Worm (Caenorhabditis elegans) whole organism, L1 larva: ENCODE results near the gene cwn-1.

Source experiments
- C04F5.9 ChIP-seq: sonication (generic microtip); optimal IDR thresholded peaks from 2 replicates; lab custom pipeline; 2016; ENCODE audit warnings: missing genetic modification characterization, missing compliant biosample characterization
- C34B4.2 ChIP-seq: sonication (generic microtip); optimal IDR thresholded peaks from 2 replicates; lab custom pipeline; 2017; ENCODE audit warnings: mild to moderate bottlenecking, missing genetic modification characterization, missing compliant biosample characterization
- aly-2 ChIP-seq: fragments of 150-350 bp; optimal IDR thresholded peaks from 2 replicates; lab custom pipeline; 2014; ENCODE audit warnings: missing biosample characterization, missing genetic modification characterization
- blmp-1 ChIP-seq: fragments of 150-350 bp; optimal IDR thresholded peaks from 2 replicates; lab custom pipeline; 2014; ENCODE audit warnings: missing biosample characterization, missing genetic modification characterization
- ceh-63 ChIP-seq: fragments of 200-800 bp; sonication (Bioruptor generic); optimal IDR thresholded peaks from 2 replicates; lab custom pipeline; 2018; ENCODE audit warnings: mild to moderate bottlenecking, missing genetic modification characterization, missing compliant biosample characterization
- ceh-88 ChIP-seq: fragments of 200-800 bp; sonication (Bioruptor generic); IDR thresholded peaks from 2 replicates; pipeline ENCODE4 v1.3.6; 2022; ENCODE audit warnings: missing genetic modification characterization, missing compliant biosample characterization
- ceh-90 ChIP-seq: sonication (generic microtip); optimal IDR thresholded peaks from 2 replicates; lab custom pipeline; 2016; ENCODE audit warnings: missing genetic modification characterization, missing compliant biosample characterization
- dsc-1 ChIP-seq: sonication (generic microtip); optimal IDR thresholded peaks from 2 replicates; lab custom pipeline; 2016; ENCODE audit warnings: mild to moderate bottlenecking, missing genetic modification characterization, missing compliant biosample characterization
- efl-1 ChIP-seq, 4 experiments: fragments of 150-350 bp; optimal IDR thresholded peaks in 3 of 4; peaks in 1 of 4; 1 replicate in 1 of 4; 2 replicates in 3 of 4; lab custom pipeline; 2014; ENCODE audit warnings: missing biosample characterization in 2 of 4, missing genetic modification characterization in 2 of 4, missing genetic modification reagents in 2 of 4
- efl-3 ChIP-seq: fragments of 200-800 bp; sonication (Bioruptor generic); optimal IDR thresholded peaks from 2 replicates; lab custom pipeline; 2018; ENCODE audit warnings: mild to moderate bottlenecking, missing genetic modification characterization, missing compliant biosample characterization
- egl-13 ChIP-seq: sonication (generic microtip); optimal IDR thresholded peaks from 2 replicates; lab custom pipeline; 2016; ENCODE audit warnings: missing genotype, missing genetic modification reagents, missing genetic modification characterization, missing compliant biosample characterization
- egl-27 ChIP-seq, 2 experiments: fragments of 150-350 bp in 1 of 2; sonication (generic microtip); optimal IDR thresholded peaks; 3 replicates each; lab custom pipeline; 2017 to 2018; ENCODE audit warnings: missing biosample characterization in 2 of 2, missing genetic modification characterization in 2 of 2, missing genetic modification reagents in 2 of 2
- elt-2 ChIP-seq: sonication (generic microtip); optimal IDR thresholded peaks from 2 replicates; lab custom pipeline; 2016; ENCODE audit warnings: missing genetic modification characterization, mild to moderate bottlenecking, inconsistent platforms, missing compliant biosample characterization, missing genetic modification reagents
- elt-3 ChIP-seq, 6 experiments: fragments of 150-350 bp in 1 of 6; sonication (generic microtip); optimal IDR thresholded peaks; 2 replicates each; lab custom pipeline; 2017 to 2018; ENCODE audit warnings: missing biosample characterization in 6 of 6, missing genetic modification characterization in 6 of 6, inconsistent platforms in 1 of 6
- ets-5 ChIP-seq: fragments of 200-800 bp; sonication (Bioruptor generic); IDR thresholded peaks from 2 replicates; pipeline ENCODE4 v1.3.6; 2022; ENCODE audit warnings: missing genetic modification characterization, missing compliant biosample characterization
- fkh-8 ChIP-seq: sonication (generic microtip); optimal IDR thresholded peaks from 2 replicates; lab custom pipeline; 2016; ENCODE audit warnings: mild to moderate bottlenecking, missing genetic modification characterization, missing compliant biosample characterization
- grh-1 ChIP-seq: fragments of 200-800 bp; sonication (Bioruptor generic); IDR thresholded peaks from 2 replicates; pipeline ENCODE4 v1.3.6; 2022; ENCODE audit warnings: missing genetic modification reagents, missing genetic modification characterization, missing compliant biosample characterization
- irx-1 ChIP-seq: sonication (generic microtip); optimal IDR thresholded peaks from 2 replicates; lab custom pipeline; 2016; ENCODE audit warnings: missing genetic modification characterization, missing compliant biosample characterization
- jun-1 ChIP-seq: fragments of 150-350 bp; optimal IDR thresholded peaks from 2 replicates; lab custom pipeline; 2014; ENCODE audit warnings: missing biosample characterization, missing genetic modification reagents, missing genetic modification characterization
- lin-14 ChIP-seq: fragments of 200-800 bp; sonication (Bioruptor generic); optimal IDR thresholded peaks from 2 replicates; lab custom pipeline; 2018; ENCODE audit warnings: mild to moderate bottlenecking, missing genetic modification characterization, moderate library complexity, missing compliant biosample characterization
- lin-15B ChIP-seq: fragments of 150-350 bp; sonication (generic microtip); optimal IDR thresholded peaks from 3 replicates; lab custom pipeline; 2014; ENCODE audit warnings: missing biosample characterization, missing genetic modification characterization
- lin-35 ChIP-seq, 2 experiments: fragments of 150-350 bp; optimal IDR thresholded peaks; 2 replicates each; lab custom pipeline; 2014; ENCODE audit warnings: missing biosample characterization in 2 of 2, missing genetic modification characterization in 2 of 2, missing genetic modification reagents in 2 of 2
- lin-39 ChIP-seq: fragments of 150-350 bp; optimal IDR thresholded peaks from 2 replicates; lab custom pipeline; 2014; ENCODE audit warnings: missing biosample characterization, missing genetic modification reagents, missing genetic modification characterization
- lsy-2 ChIP-seq, 2 experiments: fragments of 150-350 bp; optimal IDR thresholded peaks; 2 replicates each; lab custom pipeline; 2014; ENCODE audit warnings: missing biosample characterization in 2 of 2, missing genetic modification characterization in 2 of 2
- mab-9 ChIP-seq: fragments of 200-800 bp; sonication (Bioruptor generic); IDR thresholded peaks from 2 replicates; pipeline ENCODE4 v1.3.6; 2022; ENCODE audit warnings: missing genetic modification reagents, missing genetic modification characterization, missing compliant biosample characterization
- mdl-1 ChIP-seq, 2 experiments: fragments of 150-350 bp; optimal IDR thresholded peaks; 2 replicates each; lab custom pipeline; 2014 to 2017; ENCODE audit warnings: missing biosample characterization in 2 of 2, missing genetic modification characterization in 2 of 2, inconsistent platforms in 1 of 2
- mef-2 ChIP-seq: fragments of 150-350 bp; optimal IDR thresholded peaks from 2 replicates; lab custom pipeline; 2014; ENCODE audit warnings: missing biosample characterization, missing genetic modification characterization
- mep-1 ChIP-seq: fragments of 150-350 bp; optimal IDR thresholded peaks from 2 replicates; lab custom pipeline; 2014; ENCODE audit warnings: missing biosample characterization, missing genetic modification characterization
- nhr-19 ChIP-seq: fragments of 200-800 bp; sonication (Bioruptor generic); conservative IDR thresholded peaks from 2 replicates; pipeline ENCODE4 v1.3.6; 2022; ENCODE audit warnings: missing genetic modification characterization, missing compliant biosample characterization
- nhr-20 ChIP-seq: sonication (generic microtip); optimal IDR thresholded peaks from 2 replicates; lab custom pipeline; 2016; ENCODE audit warnings: mild to moderate bottlenecking, missing genetic modification characterization, missing compliant biosample characterization
- nhr-237 ChIP-seq: fragments of 150-350 bp; optimal IDR thresholded peaks from 2 replicates; lab custom pipeline; 2014; ENCODE audit warnings: missing biosample characterization, missing genetic modification characterization
- nhr-71 ChIP-seq: sonication (generic microtip); optimal IDR thresholded peaks from 2 replicates; lab custom pipeline; 2016; ENCODE audit warnings: mild to moderate bottlenecking, missing genetic modification characterization, moderate library complexity, missing compliant biosample characterization
- nhr-77 ChIP-seq: fragments of 150-350 bp; optimal IDR thresholded peaks from 2 replicates; lab custom pipeline; 2014; ENCODE audit warnings: missing biosample characterization, missing genetic modification characterization
- nhr-90 ChIP-seq: sonication (generic microtip); optimal IDR thresholded peaks from 2 replicates; lab custom pipeline; 2016; ENCODE audit warnings: mild to moderate bottlenecking, missing genetic modification characterization, missing compliant biosample characterization; ENCODE audit not compliant: poor library complexity
- pax-3 ChIP-seq: fragments of 200-800 bp; sonication (Bioruptor generic); optimal IDR thresholded peaks from 2 replicates; lab custom pipeline; 2018; ENCODE audit warnings: mild to moderate bottlenecking, missing genetic modification characterization, moderate library complexity, missing compliant biosample characterization
- pqm-1 ChIP-seq: sonication (generic microtip); optimal IDR thresholded peaks from 3 replicates; lab custom pipeline; 2017; ENCODE audit warnings: missing biosample characterization, missing genetic modification characterization
- rnt-1 ChIP-seq: sonication (generic microtip); optimal IDR thresholded peaks from 2 replicates; lab custom pipeline; 2016; ENCODE audit warnings: mild to moderate bottlenecking, missing genetic modification characterization, moderate library complexity, missing compliant biosample characterization
- skn-1 ChIP-seq: fragments of 150-350 bp; optimal IDR thresholded peaks from 2 replicates; lab custom pipeline; 2014; ENCODE audit warnings: missing biosample characterization, missing genetic modification characterization
- snpc-4 ChIP-seq: fragments of 150-350 bp; optimal IDR thresholded peaks from 2 replicates; lab custom pipeline; 2014; ENCODE audit warnings: missing biosample characterization, missing genetic modification characterization
- snu-23 ChIP-seq: sonication (generic microtip); optimal IDR thresholded peaks from 2 replicates; lab custom pipeline; 2016; ENCODE audit warnings: missing genetic modification characterization, missing compliant biosample characterization
- sox-4 ChIP-seq: sonication (generic microtip); optimal IDR thresholded peaks from 2 replicates; lab custom pipeline; 2016; ENCODE audit warnings: missing genetic modification characterization, missing compliant biosample characterization
- sup-37 ChIP-seq: fragments of 200-800 bp; sonication (Bioruptor generic); optimal IDR thresholded peaks from 2 replicates; lab custom pipeline; 2018; ENCODE audit warnings: mild to moderate bottlenecking, missing genetic modification characterization, missing compliant biosample characterization
- tbx-2 ChIP-seq: sonication (generic microtip); optimal IDR thresholded peaks from 2 replicates; lab custom pipeline; 2016; ENCODE audit warnings: missing genetic modification characterization, missing compliant biosample characterization
- tlp-1 ChIP-seq: fragments of 150-350 bp; optimal IDR thresholded peaks from 2 replicates; lab custom pipeline; 2014; ENCODE audit warnings: missing biosample characterization, missing genetic modification characterization
- unc-130 ChIP-seq: fragments of 150-350 bp; optimal IDR thresholded peaks from 2 replicates; lab custom pipeline; 2017; ENCODE audit warnings: missing biosample characterization, missing genetic modification characterization, inconsistent platforms
- vab-15 ChIP-seq: sonication (generic microtip); optimal IDR thresholded peaks from 2 replicates; lab custom pipeline; 2017; ENCODE audit warnings: missing genotype, mild to moderate bottlenecking, missing genetic modification characterization, missing compliant biosample characterization
- xbp-1 ChIP-seq: sonication (generic microtip); optimal IDR thresholded peaks from 2 replicates; lab custom pipeline; 2016; ENCODE audit warnings: missing genetic modification characterization, missing compliant biosample characterization
- ztf-11 ChIP-seq, 2 experiments: sonication (generic microtip); optimal IDR thresholded peaks; 2 replicates each; lab custom pipeline; 2016 to 2017; ENCODE audit warnings: missing genetic modification characterization in 2 of 2, missing biosample characterization in 1 of 2, missing compliant biosample characterization in 1 of 2

The cwn-1 gene

DNA sequence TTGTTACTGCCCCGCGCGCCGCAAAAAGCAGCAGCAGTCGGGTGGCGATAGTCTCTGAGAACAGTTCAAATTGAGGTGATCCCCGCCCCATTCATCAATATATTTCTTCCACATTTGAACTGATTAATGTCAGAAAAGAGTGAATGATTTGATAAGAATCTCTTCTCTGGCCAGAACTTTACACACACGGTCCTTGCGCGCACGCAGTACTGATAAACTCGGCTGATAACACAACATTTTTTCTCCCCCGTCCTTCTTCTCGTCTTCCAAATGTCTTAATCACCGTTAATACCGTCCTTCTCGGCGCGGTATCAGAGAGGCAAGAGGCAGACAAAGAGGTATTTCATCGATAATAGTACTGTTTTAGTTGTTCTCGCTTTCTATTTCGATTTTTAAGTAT is 28.8 kb upstream of the cwn-1 start, which contains the start of gene etr-1:
Gene etr-1, plus strand, starts transcription at position 193 of the 400 bp plus-strand sequence.
- TF ChIP-seq C04F5.9 (tag; lab: Kevin White, UChicago) (no peak), blmp-1 (tag; lab: Kevin White, UChicago) (peak; percentile 73), jun-1 (tag; lab: Kevin White, UChicago) (peak; percentile 55), rnt-1 (tag; lab: Kevin White, UChicago) (no peak), pqm-1 (tag; lab: Kevin White, UChicago) (peak; percentile 19), tlp-1 (tag; lab: Kevin White, UChicago) (peak; percentile 26), mep-1 (tag; lab: Kevin White, UChicago) (no peak), unc-130 (tag; lab: Kevin White, UChicago) (peak; percentile 25), C34B4.2 (no peak), snu-23 (GFP tag; lab: Kevin White, UChicago) (peak; percentile 5), lin-35 (GFP tag; optimal IDR thresholded peaks at IDR 0.05; lab: Kevin White, UChicago) (peak in 1 of 2 experiments; percentile 53), elt-3 (tag; optimal IDR thresholded peaks at IDR 0.05; lab: Kevin White, UChicago) (peak; percentile 21 to 96 (median 79)), elt-2 (peak; percentile 94), mdl-1 (tag; optimal IDR thresholded peaks at IDR 0.05; lab: Kevin White, UChicago) (peak in 1 of 2 experiments; percentile 44), nhr-20 (tag; lab: Kevin White, UChicago) (peak; percentile 23), skn-1 (tag; lab: Kevin White, UChicago) (no peak), nhr-71 (peak; percentile 36), lsy-2 (tag; optimal IDR thresholded peaks at IDR 0.05; lab: Kevin White, UChicago) (peak in 1 of 2 experiments; percentile 27), vab-15 (no peak), nhr-90 (peak; percentile 16), lin-14 (GFP tag; lab: Kevin White, UChicago) (peak; percentile 76)

ce11 chrII:161275-161674 is 27.9 kb upstream of the cwn-1 start:
- TF ChIP-seq grh-1, result no peak
- TF ChIP-seq rnt-1 (tag; lab: Kevin White, UChicago), result peak; percentile 72
- no peak for TF ChIP-seq ceh-63 (GFP tag; lab: Kevin White, UChicago)
- TF ChIP-seq jun-1 (tag; lab: Kevin White, UChicago), result no peak
- peak; percentile 71 for TF ChIP-seq nhr-71
- no peak for TF ChIP-seq nhr-237 (tag; lab: Kevin White, UChicago)
- peak; percentile 32 for TF ChIP-seq dsc-1 (tag; lab: Kevin White, UChicago)
- no peak for TF ChIP-seq snpc-4 (tag; lab: Kevin White, UChicago)
- TF ChIP-seq mef-2 (tag; lab: Kevin White, UChicago), result no peak
- TF ChIP-seq nhr-77, result no peak
- peak; percentile 4 for TF ChIP-seq tbx-2
- peak in 1 of 2 experiments; percentile 22 for TF ChIP-seq efl-1 (optimal IDR thresholded peaks at IDR 0.05; lab: Kevin White, UChicago)
- TF ChIP-seq efl-1 (GFP tag; optimal IDR thresholded peaks at IDR 0.05 in 1 of 2; lab: Kevin White, UChicago), result peak in 1 of 2 experiments; percentile 92
- TF ChIP-seq lin-15B (tag; lab: Kevin White, UChicago), result no peak
- no peak for TF ChIP-seq ets-5 (GFP tag; lab: Robert Waterston, UW)
- TF ChIP-seq mep-1 (tag; lab: Kevin White, UChicago), result no peak
- no peak for TF ChIP-seq aly-2 (tag; lab: Kevin White, UChicago)
- no peak for TF ChIP-seq fkh-8 (tag; lab: Kevin White, UChicago)
- peak; percentile 51 for TF ChIP-seq nhr-19 (GFP tag; lab: Robert Waterston, UW)
- no peak for TF ChIP-seq irx-1 (tag; lab: Kevin White, UChicago)
- TF ChIP-seq lin-14 (GFP tag; lab: Kevin White, UChicago), result peak; percentile 77
- no peak for TF ChIP-seq pax-3 (tag; lab: Kevin White, UChicago)
- no peak for TF ChIP-seq mab-9 (GFP tag; lab: Robert Waterston, UW)
- TF ChIP-seq ztf-11 (tag; optimal IDR thresholded peaks at IDR 0.05; lab: Kevin White, UChicago), result no peak
- no peak for TF ChIP-seq efl-3 (GFP tag; lab: Kevin White, UChicago)
- TF ChIP-seq xbp-1 (tag; lab: Kevin White, UChicago), result peak; percentile 47
- no peak for TF ChIP-seq sox-4
- TF ChIP-seq nhr-20 (tag; lab: Kevin White, UChicago), result peak; percentile 19
- no peak for TF ChIP-seq ceh-90 (tag; lab: Kevin White, UChicago)
- TF ChIP-seq sup-37 (GFP tag; lab: Kevin White, UChicago), result no peak
- TF ChIP-seq lin-39 (tag; lab: Kevin White, UChicago), result peak; percentile 8
- TF ChIP-seq egl-13, result no peak
- no peak for TF ChIP-seq egl-27 (tag; optimal IDR thresholded peaks at IDR 0.05; lab: Kevin White, UChicago)
- TF ChIP-seq ceh-88 (GFP tag; lab: Robert Waterston, UW), result no peak
- TF ChIP-seq lin-35 (GFP tag; optimal IDR thresholded peaks at IDR 0.05; lab: Kevin White, UChicago), result no peak
- TF ChIP-seq snu-23 (GFP tag; lab: Kevin White, UChicago), result peak; percentile 48
- TF ChIP-seq lsy-2 (tag; optimal IDR thresholded peaks at IDR 0.05; lab: Kevin White, UChicago), result peak; percentile 31 to 41
